Worm (Caenorhabditis elegans): Measurements from ENCODE around the gene sre-14.
A peak's percentile ranks its signal among the peaks of the same experiment; 100 is the strongest.

Gene sre-14

DNA sequence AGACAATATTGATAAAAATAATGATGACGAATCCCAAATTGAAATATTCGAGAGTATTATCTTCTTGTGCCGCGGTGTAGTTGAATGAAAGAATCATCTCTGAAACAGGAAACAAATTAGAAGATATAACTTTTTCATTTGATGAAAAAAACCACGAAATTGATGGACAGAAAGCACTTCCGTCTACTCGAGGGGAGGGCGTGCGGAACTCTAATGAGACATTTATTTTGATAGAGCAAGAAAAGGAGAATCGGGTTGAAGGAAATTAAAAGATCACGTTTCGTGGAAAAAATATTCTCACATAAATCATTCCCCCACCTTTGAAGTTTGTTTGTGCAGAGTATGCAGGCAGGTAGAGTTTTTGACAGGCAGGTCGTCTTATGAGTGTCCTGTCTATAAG lies at the start of gene sre-14:
Gene sre-14, minus strand, starts transcription at position 101 of the 400 bp plus-strand sequence.
- peak; percentile 22 for TF ChIP-seq dsc-1 (tag; optimal IDR thresholded peaks at IDR 0.05)
- no peak for TF ChIP-seq fkh-4 (tag; optimal IDR thresholded peaks at IDR 0.05; ENCODE audit: borderline replicate concordance)

DNA sequence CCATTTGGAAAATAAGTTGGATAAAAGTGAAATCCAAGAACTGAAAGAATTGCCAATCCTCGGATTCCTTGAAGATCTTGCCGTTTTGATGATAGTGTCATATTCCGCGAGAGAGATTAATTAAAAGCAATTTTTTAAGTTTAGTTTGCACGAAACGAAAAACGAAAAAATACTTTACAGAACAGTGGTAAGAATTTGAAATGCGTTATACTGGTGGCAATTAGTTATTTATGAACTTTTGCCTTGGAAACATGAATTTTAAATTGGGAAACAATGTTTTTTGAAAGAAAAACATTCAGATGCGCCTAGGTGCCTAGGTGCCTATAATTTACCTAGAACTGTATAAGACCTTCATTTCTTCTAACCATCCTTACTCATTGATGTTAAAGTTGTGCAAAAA lies 46.5 kb upstream of the sre-14 start, which contains the start of gene oac-57:
Gene oac-57, minus strand, starts transcription at position 101 of the 400 bp plus-strand sequence.
- TF ChIP-seq pax-3 (tag; optimal IDR thresholded peaks at IDR 0.05) (no peak), efl-1 (optimal IDR thresholded peaks at IDR 0.05) (no peak), efl-1 (GFP tag; optimal IDR thresholded peaks at IDR 0.05 in 1 of 2) (no peak), snu-23 (GFP tag; optimal IDR thresholded peaks at IDR 0.05) (no peak), sptf-1 (tag; optimal IDR thresholded peaks at IDR 0.05) (no peak), tbx-2 (tag; optimal IDR thresholded peaks at IDR 0.05) (no peak), grh-1 (GFP tag; IDR thresholded peaks at IDR 0.05) (no peak), zag-1 (tag; optimal IDR thresholded peaks at IDR 0.05) (no peak), lsy-2 (tag; optimal IDR thresholded peaks at IDR 0.05) (no peak), xbp-1 (tag; optimal IDR thresholded peaks at IDR 0.05) (no peak), fkh-4 (tag; optimal IDR thresholded peaks at IDR 0.05; ENCODE audit: borderline replicate concordance) (no peak), unc-30 (tag; optimal IDR thresholded peaks at IDR 0.05) (no peak), alr-1 (tag; optimal IDR thresholded peaks at IDR 0.05; ENCODE audit: borderline replicate concordance) (no peak)

DNA sequence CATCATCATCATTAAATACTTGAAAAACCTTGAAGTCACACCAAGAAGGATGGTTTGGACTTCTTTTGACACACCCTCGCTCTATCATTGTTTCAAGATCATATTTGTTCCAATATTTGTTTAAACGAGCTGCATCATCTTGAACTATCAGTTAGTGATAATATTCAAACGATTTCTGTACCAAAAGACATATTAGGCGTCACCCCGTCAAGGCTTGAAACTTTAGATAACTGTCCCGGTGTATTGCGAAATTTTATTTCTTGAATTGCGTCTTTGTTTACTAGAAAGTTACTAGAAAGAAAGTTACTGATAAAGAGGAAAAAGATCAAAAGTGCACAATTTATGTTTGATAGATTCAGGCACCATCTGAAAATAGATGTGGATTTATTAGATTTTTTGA lies 44.7 kb upstream of the sre-14 start:
- TF ChIP-seq irx-1 (tag; optimal IDR thresholded peaks at IDR 0.05) (no peak), ztf-4 (tag; optimal IDR thresholded peaks at IDR 0.05) (no peak), nhr-19 (GFP tag; conservative IDR thresholded peaks at IDR 0.05) (no peak), elt-2 (tag; optimal IDR thresholded peaks at IDR 0.05) (peak; percentile 69), nhr-85 (tag) (no peak)

- TF ChIP-seq sox-4 (tag; optimal IDR thresholded peaks at IDR 0.05) (no peak), unc-86 (tag; optimal IDR thresholded peaks at IDR 0.05) (no peak), hpl-2 (GFP tag; optimal IDR thresholded peaks at IDR 0.05) (no peak), elt-2 (tag; optimal IDR thresholded peaks at IDR 0.05) (no peak), lir-3 (tag; optimal IDR thresholded peaks at IDR 0.05; ENCODE audit: poor library complexity) (no peak), alr-1 (tag; optimal IDR thresholded peaks at IDR 0.05; ENCODE audit: borderline replicate concordance) (no peak), egl-27 (tag; optimal IDR thresholded peaks at IDR 0.05) (no peak), nhr-11 (tag; optimal IDR thresholded peaks at IDR 0.05) (no peak), unc-62 (GFP tag; optimal IDR thresholded peaks at IDR 0.05) (no peak), sup-37 (GFP tag; optimal IDR thresholded peaks at IDR 0.05) (no peak), grh-1 (GFP tag; IDR thresholded peaks at IDR 0.05) (no peak), xbp-1 (tag; optimal IDR thresholded peaks at IDR 0.05) (no peak), unc-130 (tag; optimal IDR thresholded peaks at IDR 0.05) (no peak), egl-13 (tag; optimal IDR thresholded peaks at IDR 0.05) (no peak), nhr-28 (tag; optimal IDR thresholded peaks at IDR 0.05) (no peak), elt-3 (tag; optimal IDR thresholded peaks at IDR 0.05) (no peak), nhr-76 (tag; optimal IDR thresholded peaks at IDR 0.05) (no peak), nhr-20 (tag; optimal IDR thresholded peaks at IDR 0.05) (no peak), C34B4.2 (tag; optimal IDR thresholded peaks at IDR 0.05) (no peak)
Measured at ce11 chrIV:12304750-12305149, 43.5 kb upstream of the sre-14 start.

- peak; percentile 43 for TF ChIP-seq elt-2 (tag; optimal IDR thresholded peaks at IDR 0.05)
- TF ChIP-seq swsn-7 (tag; optimal IDR thresholded peaks at IDR 0.05): no peak
- TF ChIP-seq unc-30 (tag; optimal IDR thresholded peaks at IDR 0.05): no peak
- no peak for TF ChIP-seq rnt-1 (tag; optimal IDR thresholded peaks at IDR 0.05)
- no peak for TF ChIP-seq egl-27 (tag; optimal IDR thresholded peaks at IDR 0.05)
- no peak for TF ChIP-seq nhr-237 (tag; optimal IDR thresholded peaks at IDR 0.05)
Measured at ce11 chrIV:12302885-12303284, 41.6 kb upstream of the sre-14 start.
